3 worm cellular contexts compared by ENCODE assay signal in the genomic region with DNA sequence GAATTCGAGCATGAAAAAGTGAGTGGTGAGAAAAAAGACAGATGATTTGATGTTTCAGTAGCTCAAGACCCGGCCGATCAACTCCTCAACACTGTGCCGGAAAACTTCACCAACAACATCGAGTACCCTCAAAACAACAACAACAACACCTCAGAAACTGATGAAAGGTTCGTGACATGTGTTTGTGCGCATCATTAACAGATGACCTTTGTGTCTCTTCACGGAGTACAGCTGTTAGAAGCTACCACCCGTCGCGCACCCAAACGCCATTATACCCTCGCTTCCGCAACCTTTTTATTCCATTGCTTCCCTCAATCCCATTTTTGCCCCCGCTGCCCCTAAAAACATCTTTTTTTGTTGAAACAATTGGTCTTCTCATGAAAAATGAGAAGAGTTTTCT.
TF ChIP-seq lines count a peak whose summit lies in the region.

No protein-coding gene starts in this region.

TF ChIP-seq in whole organism, L1 larva, 84 proteins besides CTCF, POLR2A, EP300 and RAD21:
- TF ChIP-seq nhr-85 (tag; lab: Kevin White, UChicago) (no peak), dsc-1 (tag; optimal IDR thresholded peaks at IDR 0.05; lab: Kevin White, UChicago) (peak; percentile 33), F16B12.6 (tag; optimal IDR thresholded peaks at IDR 0.05; lab: Kevin White, UChicago) (no peak), efl-1 (optimal IDR thresholded peaks at IDR 0.05; lab: Kevin White, UChicago) (no peak), efl-1 (GFP tag; optimal IDR thresholded peaks at IDR 0.05 in 1 of 2; lab: Kevin White, UChicago) (peak in 1 of 2 experiments; percentile 22), mdl-1 (tag; optimal IDR thresholded peaks at IDR 0.05; lab: Kevin White, UChicago) (no peak), ceh-88 (GFP tag; IDR thresholded peaks at IDR 0.05; lab: Robert Waterston, UW) (no peak), ces-1 (GFP tag; optimal IDR thresholded peaks at IDR 0.05; lab: Kevin White, UChicago) (no peak)

TF ChIP-seq in whole organism, L3 larva, 47 proteins besides CTCF, POLR2A, EP300 and RAD21:
- TF ChIP-seq lin-39 (tag; optimal IDR thresholded peaks at IDR 0.05; lab: Kevin White, UChicago) = peak; percentile 25
- TF ChIP-seq nhr-11 (tag; optimal IDR thresholded peaks at IDR 0.05; lab: Kevin White, UChicago) = no peak
- TF ChIP-seq elt-3 (tag; optimal IDR thresholded peaks at IDR 0.05; lab: Kevin White, UChicago) = no peak
- TF ChIP-seq ceh-16 (tag; optimal IDR thresholded peaks at IDR 0.05; lab: Kevin White, UChicago) = no peak
- TF ChIP-seq jun-1 (tag; optimal IDR thresholded peaks at IDR 0.05; lab: Kevin White, UChicago) = no peak
- no peak for TF ChIP-seq elt-1 (tag; optimal IDR thresholded peaks at IDR 0.05; lab: Kevin White, UChicago)
- no peak for TF ChIP-seq pha-4 (tag; optimal IDR thresholded peaks at IDR 0.05; lab: Kevin White, UChicago)
- TF ChIP-seq snpc-4 (tag; optimal IDR thresholded peaks at IDR 0.05; lab: Kevin White, UChicago) = no peak
- no peak for TF ChIP-seq fkh-2 (tag; optimal IDR thresholded peaks at IDR 0.05; lab: Kevin White, UChicago)
TF ChIP-seq in whole organism, L3 larva: peak in this region for 1.

TF ChIP-seq in whole organism, mixed stage, embryonic, 35 proteins besides CTCF, POLR2A, EP300 and RAD21:
- TF ChIP-seq nhr-28 (tag; optimal IDR thresholded peaks at IDR 0.05; lab: Kevin White, UChicago) (no peak), hlh-1 (tag; optimal IDR thresholded peaks at IDR 0.05; lab: Kevin White, UChicago) (peak; percentile 95), nhr-2 (tag; optimal IDR thresholded peaks at IDR 0.05; lab: Kevin White, UChicago) (peak; percentile 11)

Comparison
In these comparisons a context has a peak if more than half of its experiments do, and no peak if none do; other contexts are left out.
1. Of the 26 proteins assayed by ChIP-seq in both whole organism, L1 larva and whole organism, L3 larva: peak only in whole organism, L1 larva: none; only in whole organism, L3 larva: lin-39; in both: none; in neither: 25.